Worm (Caenorhabditis elegans) whole organism, young adult: ENCODE data around the gene lurp-1.

ENCODE experiments used
- B0035.1 ChIP-seq: sonication (generic microtip); optimal IDR thresholded peaks from 2 replicates; lab custom pipeline; 2016; ENCODE audit warnings: missing genetic modification characterization, mild to moderate bottlenecking, missing compliant biosample characterization, missing genotype, missing genetic modification reagents
- B0261.1 ChIP-seq: sonication (generic microtip); optimal IDR thresholded peaks from 2 replicates; lab custom pipeline; 2016; ENCODE audit warnings: mild to moderate bottlenecking, missing genetic modification characterization, moderate library complexity, missing compliant biosample characterization
- B0336.3 ChIP-seq: fragments of 200-800 bp; sonication (Bioruptor generic); IDR thresholded peaks from 2 replicates; pipeline ENCODE4 v1.3.6; 2022; ENCODE audit warnings: missing genetic modification characterization, missing compliant biosample characterization
- C06A6.2 ChIP-seq: fragments of 200-800 bp; sonication (Bioruptor generic); conservative IDR thresholded peaks from 2 replicates; pipeline ENCODE4 v1.3.6; 2022; ENCODE audit warnings: missing genetic modification characterization, missing compliant biosample characterization
- D2030.7 ChIP-seq: fragments of 200-800 bp; sonication (Bioruptor generic); IDR thresholded peaks from 2 replicates; pipeline ENCODE4 v1.3.6; 2022; ENCODE audit warnings: missing genetic modification reagents, missing genetic modification characterization, missing compliant biosample characterization
- F22D6.2 ChIP-seq: sonication (generic microtip); optimal IDR thresholded peaks from 2 replicates; lab custom pipeline; 2016; ENCODE audit warnings: mild to moderate bottlenecking, missing genetic modification characterization, missing compliant biosample characterization
- F33H1.4 ChIP-seq: fragments of 200-800 bp; sonication (Bioruptor generic); IDR thresholded peaks from 2 replicates; pipeline ENCODE4 v1.3.6; 2022; ENCODE audit warnings: missing genetic modification reagents, missing genetic modification characterization, missing compliant biosample characterization
- F39B2.1 ChIP-seq: fragments of 200-800 bp; sonication (Bioruptor generic); IDR thresholded peaks from 2 replicates; pipeline ENCODE4 v1.3.6; 2022; ENCODE audit warnings: missing genetic modification reagents, missing genetic modification characterization, missing compliant biosample characterization
- T07F8.4 ChIP-seq: sonication (generic microtip); optimal IDR thresholded peaks from 2 replicates; lab custom pipeline; 2016; ENCODE audit warnings: mild to moderate bottlenecking, missing genetic modification characterization, moderate library complexity, missing compliant biosample characterization
- Y67H2A.10 ChIP-seq: fragments of 200-800 bp; sonication (Bioruptor generic); conservative IDR thresholded peaks from 2 replicates; pipeline ENCODE4 v1.3.6; 2022; ENCODE audit warnings: missing genetic modification reagents, missing genetic modification characterization, missing compliant biosample characterization
- Y95B8A.8 ChIP-seq: fragments of 200-800 bp; sonication (Bioruptor generic); IDR thresholded peaks from 2 replicates; pipeline ENCODE4 v1.3.6; 2022; ENCODE audit warnings: missing genetic modification reagents, missing genetic modification characterization, missing compliant biosample characterization
- akir-1 ChIP-seq: fragments of 200-800 bp; sonication (Bioruptor generic); optimal IDR thresholded peaks from 2 replicates; lab custom pipeline; 2018; ENCODE audit warnings: mild to moderate bottlenecking, missing genetic modification characterization, moderate library complexity, missing compliant biosample characterization
- aptf-2 ChIP-seq: fragments of 200-800 bp; sonication (Bioruptor generic); conservative IDR thresholded peaks from 2 replicates; pipeline ENCODE4 v1.3.6; 2022; ENCODE audit warnings: missing genetic modification reagents, missing genetic modification characterization, missing compliant biosample characterization
- atf-7 ChIP-seq: sonication (generic microtip); optimal IDR thresholded peaks from 2 replicates; lab custom pipeline; 2017; ENCODE audit warnings: mild to moderate bottlenecking, missing genetic modification characterization, missing compliant biosample characterization
- athp-1 ChIP-seq: sonication (generic microtip); optimal IDR thresholded peaks from 2 replicates; lab custom pipeline; 2017; ENCODE audit warnings: mild to moderate bottlenecking, missing genetic modification characterization, missing compliant biosample characterization
- attf-6 ChIP-seq: fragments of 200-800 bp; sonication (Bioruptor generic); IDR thresholded peaks from 2 replicates; pipeline ENCODE4 v1.3.6; 2022; ENCODE audit warnings: missing genetic modification reagents, missing genetic modification characterization, missing compliant biosample characterization
- ccch-3 ChIP-seq: fragments of 200-800 bp; sonication (Bioruptor generic); optimal IDR thresholded peaks from 2 replicates; lab custom pipeline; 2018; ENCODE audit warnings: mild to moderate bottlenecking, missing genetic modification characterization, missing compliant biosample characterization
- cebp-1 ChIP-seq, 2 experiments: fragments of 200-800 bp in 1 of 2; sonication (Bioruptor generic) in 1 of 2; sonication (generic microtip) in 1 of 2; IDR thresholded peaks in 1 of 2; optimal IDR thresholded peaks in 1 of 2; 2 replicates each; pipeline versions ENCODE4 v1.3.6 to Lab custom; 2017 to 2022; ENCODE audit warnings: missing compliant biosample characterization in 2 of 2, missing genetic modification characterization in 2 of 2, mild to moderate bottlenecking in 1 of 2, missing genetic modification reagents in 1 of 2, moderate library complexity in 1 of 2
- cebp-2 ChIP-seq: fragments of 200-800 bp; sonication (Bioruptor generic); IDR thresholded peaks from 2 replicates; pipeline ENCODE4 v1.3.6; 2022; ENCODE audit warnings: missing genetic modification characterization, missing compliant biosample characterization
- ceh-100 ChIP-seq: fragments of 200-800 bp; sonication (Bioruptor generic); IDR thresholded peaks from 2 replicates; pipeline ENCODE4 v1.3.6; 2022; ENCODE audit warnings: missing genetic modification reagents, missing genetic modification characterization, missing compliant biosample characterization
- ceh-58 ChIP-seq: fragments of 200-800 bp; sonication (Bioruptor generic); IDR thresholded peaks from 2 replicates; pipeline ENCODE4 v1.3.6; 2022; ENCODE audit warnings: missing genetic modification characterization, missing compliant biosample characterization
- die-1 ChIP-seq: sonication (generic microtip); optimal IDR thresholded peaks from 2 replicates; lab custom pipeline; 2016; ENCODE audit warnings: missing genotype, mild to moderate bottlenecking, missing genetic modification characterization, missing compliant biosample characterization
- dox-1 ChIP-seq: fragments of 200-800 bp; sonication (Bioruptor generic); IDR thresholded peaks from 2 replicates; pipeline ENCODE4 v1.3.6; 2022; ENCODE audit warnings: missing genetic modification reagents, missing genetic modification characterization, missing compliant biosample characterization
- dpff-1 ChIP-seq: sonication (generic microtip); optimal IDR thresholded peaks from 2 replicates; lab custom pipeline; 2017; ENCODE audit warnings: mild to moderate bottlenecking, missing genetic modification characterization, missing compliant biosample characterization
- dpl-1 ChIP-seq: fragments of 150-350 bp; optimal IDR thresholded peaks from 2 replicates; lab custom pipeline; 2014; ENCODE audit warnings: missing biosample characterization, missing genetic modification reagents, missing genetic modification characterization
- efl-1 ChIP-seq: fragments of 150-350 bp; optimal IDR thresholded peaks from 2 replicates; lab custom pipeline; 2014; ENCODE audit warnings: missing biosample characterization, missing genetic modification reagents, missing genetic modification characterization
- ekl-4 ChIP-seq: fragments of 200-800 bp; sonication (Bioruptor generic); IDR thresholded peaks from 2 replicates; pipeline ENCODE4 v1.3.6; 2022; ENCODE audit warnings: missing genetic modification reagents, missing genetic modification characterization, missing compliant biosample characterization
- fkh-3 ChIP-seq: sonication (generic microtip); optimal IDR thresholded peaks from 2 replicates; lab custom pipeline; 2016; ENCODE audit warnings: mild to moderate bottlenecking, missing genetic modification characterization, missing compliant biosample characterization
- hlh-26 ChIP-seq: fragments of 200-800 bp; sonication (Bioruptor generic); conservative IDR thresholded peaks from 2 replicates; pipeline ENCODE4 v1.3.6; 2022; ENCODE audit warnings: missing genetic modification reagents, missing genetic modification characterization, missing compliant biosample characterization
- hmg-1.2 ChIP-seq: fragments of 200-800 bp; sonication (Bioruptor generic); IDR thresholded peaks from 2 replicates; pipeline ENCODE4 v1.3.6; 2022; ENCODE audit warnings: missing genetic modification reagents, missing genetic modification characterization, missing compliant biosample characterization
- hsf-1 ChIP-seq: fragments of 200-800 bp; sonication (Bioruptor generic); IDR thresholded peaks from 2 replicates; pipeline ENCODE4 v1.3.6; 2022; ENCODE audit warnings: missing genetic modification reagents, missing genetic modification characterization, missing compliant biosample characterization
- lin-35 ChIP-seq, 3 experiments: fragments of 150-350 bp in 2 of 3; sonication (generic microtip) in 1 of 3; optimal IDR thresholded peaks; 2 replicates each; lab custom pipeline; 2014 to 2018; ENCODE audit warnings: missing biosample characterization in 3 of 3, missing genetic modification characterization in 3 of 3, missing genetic modification reagents in 3 of 3
- madf-10 ChIP-seq: sonication (generic microtip); optimal IDR thresholded peaks from 2 replicates; lab custom pipeline; 2016; ENCODE audit warnings: mild to moderate bottlenecking, missing genetic modification characterization, missing compliant biosample characterization
- madf-3 ChIP-seq: fragments of 200-800 bp; sonication (Bioruptor generic); IDR thresholded peaks from 2 replicates; pipeline ENCODE4 v1.3.6; 2022; ENCODE audit warnings: missing genetic modification reagents, missing genetic modification characterization, missing compliant biosample characterization
- madf-6 ChIP-seq: fragments of 200-800 bp; sonication (Bioruptor generic); IDR thresholded peaks from 2 replicates; pipeline ENCODE4 v1.3.6; 2022; ENCODE audit warnings: missing genetic modification reagents, missing genetic modification characterization, missing compliant biosample characterization
- nfyb-1 ChIP-seq: fragments of 200-800 bp; sonication (Bioruptor generic); IDR thresholded peaks from 2 replicates; pipeline ENCODE4 v1.3.6; 2022; ENCODE audit warnings: missing genetic modification reagents, missing genetic modification characterization, missing compliant biosample characterization
- nhr-179 ChIP-seq: sonication (generic microtip); optimal IDR thresholded peaks from 2 replicates; lab custom pipeline; 2016; ENCODE audit warnings: mild to moderate bottlenecking, missing genetic modification characterization, missing compliant biosample characterization
- nhr-27 ChIP-seq: fragments of 200-800 bp; sonication (Bioruptor generic); optimal IDR thresholded peaks from 2 replicates; lab custom pipeline; 2018; ENCODE audit warnings: mild to moderate bottlenecking, missing genetic modification characterization, moderate library complexity, missing compliant biosample characterization
- rec-8 ChIP-seq, 2 experiments: sonication (generic microtip); optimal IDR thresholded peaks; 2 replicates each; lab custom pipeline; 2016; ENCODE audit warnings: mild to moderate bottlenecking in 2 of 2, missing genetic modification characterization in 2 of 2, missing genetic modification reagents in 2 of 2, missing genotype in 2 of 2, missing biosample characterization in 1 of 2, missing compliant biosample characterization in 1 of 2, moderate library complexity in 1 of 2
- snpc-1.1 ChIP-seq: sonication (generic microtip); optimal IDR thresholded peaks from 2 replicates; lab custom pipeline; 2017; ENCODE audit warnings: missing genetic modification characterization, mild to moderate bottlenecking, missing compliant biosample characterization, antibody characterized with exemption, moderate library complexity, missing genotype, missing genetic modification reagents; ENCODE audit not compliant: insufficient read depth
- snpc-3.4 ChIP-seq: sonication (generic microtip); optimal IDR thresholded peaks from 2 replicates; lab custom pipeline; 2017; ENCODE audit warnings: missing genetic modification characterization, mild to moderate bottlenecking, missing compliant biosample characterization, antibody characterized with exemption, moderate library complexity, missing genotype, missing genetic modification reagents
- tbp1 ChIP-seq: fragments of 200-800 bp; sonication (Bioruptor generic); optimal IDR thresholded peaks from 2 replicates; lab custom pipeline; 2018; ENCODE audit warnings: mild to moderate bottlenecking, missing genetic modification characterization, missing compliant biosample characterization
- tbx-9 ChIP-seq: sonication (generic microtip); optimal IDR thresholded peaks from 2 replicates; lab custom pipeline; 2016; ENCODE audit warnings: borderline replicate concordance, missing genetic modification characterization, inconsistent platforms, missing compliant biosample characterization
- tlf-1 ChIP-seq: fragments of 200-800 bp; sonication (Bioruptor generic); optimal IDR thresholded peaks from 2 replicates; lab custom pipeline; 2018; ENCODE audit warnings: mild to moderate bottlenecking, missing genetic modification characterization, missing compliant biosample characterization
- unc-62 ChIP-seq: fragments of 150-350 bp; optimal IDR thresholded peaks from 2 replicates; lab custom pipeline; 2014; ENCODE audit warnings: missing biosample characterization, missing genetic modification reagents, missing genetic modification characterization
- xnd-1 ChIP-seq: sonication (generic microtip); optimal IDR thresholded peaks from 2 replicates; lab custom pipeline; 2016; ENCODE audit warnings: missing genotype, missing genetic modification reagents, missing genetic modification characterization, missing compliant biosample characterization
- ztf-22 ChIP-seq: fragments of 200-800 bp; sonication (Bioruptor generic); optimal IDR thresholded peaks from 2 replicates; lab custom pipeline; 2018; ENCODE audit warnings: mild to moderate bottlenecking, missing genetic modification characterization, moderate library complexity, missing compliant biosample characterization
- ztf-28 ChIP-seq: fragments of 200-800 bp; sonication (Bioruptor generic); IDR thresholded peaks from 2 replicates; pipeline ENCODE4 v1.3.6; 2022; ENCODE audit warnings: missing genetic modification reagents, missing genetic modification characterization, missing compliant biosample characterization
- ztf-3 ChIP-seq: fragments of 200-800 bp; sonication (Bioruptor generic); optimal IDR thresholded peaks from 2 replicates; lab custom pipeline; 2018; ENCODE audit warnings: mild to moderate bottlenecking, missing genetic modification characterization, missing compliant biosample characterization

lurp-1 gene

DNA sequence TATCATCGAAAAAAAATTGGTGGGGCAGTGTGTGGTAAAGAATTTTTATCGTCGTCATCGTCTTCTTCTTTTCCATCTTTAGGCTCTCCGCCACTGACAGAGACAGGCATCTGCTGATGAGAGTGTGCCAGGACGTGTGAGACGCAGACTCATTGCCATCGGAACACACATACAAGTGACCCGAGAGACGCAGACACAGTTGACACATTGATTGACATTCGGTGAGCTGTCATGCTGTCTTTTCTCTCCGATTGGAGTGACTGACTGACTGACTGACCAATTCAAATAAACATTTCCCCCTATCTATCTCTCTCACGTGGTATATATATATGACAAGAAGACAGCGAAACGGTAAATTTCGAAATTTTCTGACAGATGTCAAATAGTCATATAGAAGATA, 29.6 kb upstream of the lurp-1 start:
- TF ChIP-seq ceh-58 (GFP tag; lab: Robert Waterston, UW) (no peak), ccch-3 (GFP tag; lab: Kevin White, UChicago) (no peak), madf-3 (GFP tag; lab: Robert Waterston, UW) (no peak), athp-1 (peak; percentile 48), nhr-179 (tag; lab: Kevin White, UChicago) (no peak), die-1 (tag; lab: Kevin White, UChicago) (peak; percentile 46), tbx-9 (tag; lab: Kevin White, UChicago) (no peak), ztf-28 (no peak), B0336.3 (GFP tag; lab: Robert Waterston, UW) (peak; percentile 92), ceh-100 (no peak), dpff-1 (tag; lab: Kevin White, UChicago) (no peak), nhr-27 (no peak), cebp-1 (GFP tag; IDR thresholded peaks at IDR 0.05; lab: Robert Waterston, UW) (peak; percentile 66), cebp-1 (tag; optimal IDR thresholded peaks at IDR 0.05; lab: Kevin White, UChicago) (peak; percentile 90), B0261.1 (tag; lab: Kevin White, UChicago) (no peak), cebp-2 (no peak), fkh-3 (tag; lab: Kevin White, UChicago) (no peak), B0035.1 (tag; lab: Kevin White, UChicago) (no peak), D2030.7 (no peak), hlh-26 (no peak), hmg-1.2 (GFP tag; lab: Robert Waterston, UW) (peak; percentile 75), ztf-22 (peak; percentile 91), dpl-1 (GFP tag; lab: Kevin White, UChicago) (no peak), F33H1.4 (peak; percentile 14; the same call in 1 of the 2 replicates), T07F8.4 (tag; lab: Kevin White, UChicago) (no peak), xnd-1 (tag; lab: Kevin White, UChicago) (no peak), efl-1 (no peak), Y95B8A.8 (GFP tag; lab: Robert Waterston, UW) (no peak), C06A6.2 (GFP tag; lab: Robert Waterston, UW) (peak; percentile 82), atf-7 (peak; percentile 87), tbp1 (GFP tag; lab: Kevin White, UChicago) (peak; percentile 59), ekl-4 (GFP tag; lab: Robert Waterston, UW) (no peak), aptf-2 (GFP tag; lab: Robert Waterston, UW) (no peak), Y67H2A.10 (no peak), hsf-1 (no peak), snpc-1.1 (tag; lab: Kevin White, UChicago) (no peak), ztf-3 (peak; percentile 63), rec-8 (tag; optimal IDR thresholded peaks at IDR 0.05; lab: Kevin White, UChicago) (no peak), madf-6 (GFP tag; lab: Robert Waterston, UW) (0 out of 2 replicates have a peak, but pooled peaks have one; percentile 7), attf-6 (GFP tag; lab: Robert Waterston, UW) (no peak), madf-10 (tag; lab: Kevin White, UChicago) (peak; percentile 55), snpc-3.4 (tag; lab: Kevin White, UChicago) (no peak), lin-35 (GFP tag; optimal IDR thresholded peaks at IDR 0.05; lab: Kevin White, UChicago) (no peak), tlf-1 (GFP tag; lab: Kevin White, UChicago) (peak; percentile 88), nfyb-1 (GFP tag; lab: Robert Waterston, UW) (peak; percentile 85), dox-1 (peak; percentile 92), unc-62 (peak; percentile 98), akir-1 (GFP tag; lab: Kevin White, UChicago) (no peak), F39B2.1 (no peak), F22D6.2 (tag; lab: Kevin White, UChicago) (peak; percentile 42)
